Fruit fly (Drosophila melanogaster) Kc167 (cell line): Measurements from ENCODE around the gene TotM.

Experiments used
- Myc ChIP-seq: fragments of >200 bp; optimal IDR thresholded peaks from 2 replicates; lab custom pipeline; 2017; ENCODE audit warnings: missing external identifiers
- Sin3A ChIP-seq: fragments of >200 bp; optimal IDR thresholded peaks from 2 replicates; lab custom pipeline; 2018; ENCODE audit warnings: missing external identifiers
- h ChIP-seq: fragments of >200 bp; optimal IDR thresholded peaks from 3 replicates; lab custom pipeline; 2018; ENCODE audit warnings: missing external identifiers
- insv ChIP-seq: fragments of >200 bp; optimal IDR thresholded peaks from 3 replicates; lab custom pipeline; 2018; ENCODE audit warnings: missing external identifiers
- psq ChIP-seq: fragments of >200 bp; optimal IDR thresholded peaks from 2 replicates; lab custom pipeline; 2017; ENCODE audit warnings: missing external identifiers
- ttk ChIP-seq: sonication (Bioruptor generic); optimal IDR thresholded peaks from 2 replicates; lab custom pipeline; 2017; ENCODE audit warnings: missing external identifiers

Gene TotM

DNA sequence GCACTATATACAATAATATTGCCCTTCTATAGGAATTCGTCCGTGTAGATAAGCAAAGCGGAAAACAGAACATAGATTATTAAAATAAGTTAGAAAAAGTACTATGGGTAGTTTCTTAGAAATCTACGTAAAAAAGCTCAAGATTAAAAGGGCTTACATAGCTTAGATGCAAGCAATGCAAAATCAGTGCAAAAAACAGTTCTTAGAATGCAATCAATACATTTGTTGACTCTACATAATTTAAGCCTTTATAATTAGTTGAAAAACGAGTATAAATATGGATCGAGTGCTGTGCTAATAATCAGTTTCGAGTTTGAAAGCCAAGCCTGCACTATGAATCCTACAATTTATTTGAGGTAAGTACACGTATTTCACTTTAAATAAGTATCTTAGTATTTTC, at the start of gene TotM:
TSS of gene TotM (plus strand) at position 301 of the 400 bp plus-strand sequence.
- TF ChIP-seq Sin3A (no peak), psq (lab: Kevin White, UChicago) (no peak)

dm6 chr2L:5284820-5285219, 44.8 kb upstream of the TotM start:
- no peak for TF ChIP-seq ttk
- no peak for TF ChIP-seq psq (lab: Kevin White, UChicago)
- TF ChIP-seq Sin3A = no peak

DNA sequence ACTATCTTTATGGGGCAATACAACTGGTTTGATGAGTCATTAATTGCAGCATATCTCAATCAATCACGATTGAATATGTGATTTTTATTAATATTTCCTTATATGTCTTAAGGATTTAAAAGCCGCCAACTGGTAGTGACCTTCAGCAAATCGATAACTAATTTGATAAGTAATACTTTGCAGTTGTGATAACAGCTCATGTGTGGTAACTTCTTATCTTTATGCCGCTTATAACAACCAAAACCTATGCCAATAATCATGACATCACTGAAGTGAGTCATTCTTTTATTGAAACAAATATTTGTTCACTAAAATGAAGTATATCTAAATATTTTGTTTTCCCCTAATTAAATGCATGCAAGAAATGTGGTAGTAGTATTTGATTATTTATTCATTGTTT, 43.8 kb upstream of the TotM start:
- TF ChIP-seq Sin3A (no peak), h (no peak)

DNA sequence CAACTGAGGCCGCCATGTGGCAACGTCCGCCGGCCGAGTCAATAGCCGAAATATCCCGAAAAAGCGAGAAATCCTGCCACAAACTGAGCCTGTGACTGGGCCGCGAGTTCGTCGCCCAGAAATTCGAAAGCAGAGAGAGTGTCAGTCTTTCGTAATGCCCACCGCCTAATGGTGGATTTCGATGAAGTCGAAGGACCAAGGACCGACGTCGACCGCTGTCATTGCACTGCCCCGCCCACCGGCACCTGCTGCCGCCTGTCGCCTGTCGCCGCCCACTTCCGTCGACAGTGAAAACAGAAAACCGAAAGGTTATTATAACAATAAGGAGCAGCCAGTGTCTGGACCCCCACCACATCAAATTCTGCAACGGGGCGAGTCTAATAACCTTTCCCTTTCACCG, 43.1 kb upstream of the TotM start:
- TF ChIP-seq h = no peak

dm6 chr2L:5287599-5288261, 41.9 kb upstream of the TotM start:
- no peak for TF ChIP-seq Myc (lab: Kevin White, UChicago)
- no peak for TF ChIP-seq Sin3A
- TF ChIP-seq h = no peak
- no peak for TF ChIP-seq insv
- TF ChIP-seq ttk = no peak
- TF ChIP-seq psq (lab: Kevin White, UChicago) = no peak

DNA sequence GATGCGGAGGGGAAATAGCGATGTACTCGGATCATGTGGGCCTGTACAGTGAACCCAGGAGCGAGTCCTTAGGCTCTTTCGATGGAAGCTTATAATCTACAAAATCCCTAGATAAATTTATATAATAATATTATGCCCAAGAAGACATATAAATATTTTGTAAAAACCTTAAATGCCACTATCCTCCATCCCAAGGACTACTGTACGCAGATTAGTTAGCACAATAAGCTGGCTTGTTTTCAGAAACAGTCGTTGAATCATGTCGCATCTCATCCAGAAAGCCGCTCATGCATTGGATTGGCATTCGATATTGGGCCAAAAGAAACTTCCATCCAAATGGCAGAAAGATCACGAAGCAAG, 41.4 kb upstream of the TotM start:
- TF ChIP-seq Myc (lab: Kevin White, UChicago) (no peak), psq (lab: Kevin White, UChicago) (no peak), h (no peak), insv (no peak), ttk (no peak), Sin3A (no peak)

dm6 chr2L:5288721-5289120, 40.9 kb upstream of the TotM start, which contains the start of gene vri:
vri (plus strand) TSS chr2L:5288944.
- TF ChIP-seq ttk = no peak
- TF ChIP-seq Sin3A = no peak
- TF ChIP-seq h = no peak
- no peak for TF ChIP-seq Myc (lab: Kevin White, UChicago)
- no peak for TF ChIP-seq insv
- TF ChIP-seq psq (lab: Kevin White, UChicago) = no peak

- no peak for TF ChIP-seq Sin3A
- no peak for TF ChIP-seq ttk
- no peak for TF ChIP-seq h
- no peak for TF ChIP-seq psq (lab: Kevin White, UChicago)
- no peak for TF ChIP-seq Myc (lab: Kevin White, UChicago)
- no peak for TF ChIP-seq insv
Observed at dm6 chr2L:5289921-5290320, 39.7 kb upstream of the TotM start.

DNA sequence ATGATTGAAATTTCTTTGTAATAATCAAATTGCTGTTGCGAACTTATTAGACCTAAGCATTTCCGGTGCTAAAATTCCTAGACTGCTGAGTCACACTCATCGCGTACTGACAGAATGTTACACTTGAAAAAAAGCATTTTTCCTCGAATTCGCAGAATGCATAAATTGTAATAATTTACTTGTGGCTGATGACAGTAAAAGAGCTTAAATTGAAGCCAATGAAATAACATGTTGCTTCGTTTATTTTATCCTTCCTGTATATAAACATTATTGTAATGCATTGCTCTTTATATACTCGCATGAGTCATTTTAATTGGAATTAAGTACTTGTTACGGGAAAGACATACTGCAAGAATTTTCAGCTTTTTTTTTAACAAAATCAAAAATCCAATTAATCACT, 39.1 kb upstream of the TotM start:
- TF ChIP-seq Sin3A (no peak), psq (lab: Kevin White, UChicago) (no peak), Myc (lab: Kevin White, UChicago) (no peak), h (no peak), ttk (no peak), insv (no peak)

DNA sequence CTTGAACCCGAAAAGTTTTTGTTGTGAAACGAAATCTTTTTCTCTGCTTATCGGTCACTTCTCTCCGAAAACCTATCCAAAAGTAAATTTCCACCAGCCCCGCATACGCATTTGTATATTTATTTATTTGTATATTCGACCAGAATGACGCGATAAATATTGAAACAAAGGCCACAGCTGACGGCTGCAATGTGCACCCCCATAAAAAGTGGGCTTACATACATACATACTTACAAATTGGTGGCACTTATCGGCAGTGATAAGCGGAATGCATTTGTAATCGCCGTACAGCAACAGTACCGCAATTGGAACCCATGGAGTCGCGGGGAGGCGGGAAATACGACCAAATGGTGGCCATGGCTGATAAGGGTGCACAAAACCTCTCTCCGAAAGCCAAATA, 38.5 kb upstream of the TotM start:
- TF ChIP-seq ttk = no peak
- no peak for TF ChIP-seq h
- TF ChIP-seq Sin3A = no peak
- no peak for TF ChIP-seq Myc (lab: Kevin White, UChicago)
- no peak for TF ChIP-seq insv
- no peak for TF ChIP-seq psq (lab: Kevin White, UChicago)

DNA sequence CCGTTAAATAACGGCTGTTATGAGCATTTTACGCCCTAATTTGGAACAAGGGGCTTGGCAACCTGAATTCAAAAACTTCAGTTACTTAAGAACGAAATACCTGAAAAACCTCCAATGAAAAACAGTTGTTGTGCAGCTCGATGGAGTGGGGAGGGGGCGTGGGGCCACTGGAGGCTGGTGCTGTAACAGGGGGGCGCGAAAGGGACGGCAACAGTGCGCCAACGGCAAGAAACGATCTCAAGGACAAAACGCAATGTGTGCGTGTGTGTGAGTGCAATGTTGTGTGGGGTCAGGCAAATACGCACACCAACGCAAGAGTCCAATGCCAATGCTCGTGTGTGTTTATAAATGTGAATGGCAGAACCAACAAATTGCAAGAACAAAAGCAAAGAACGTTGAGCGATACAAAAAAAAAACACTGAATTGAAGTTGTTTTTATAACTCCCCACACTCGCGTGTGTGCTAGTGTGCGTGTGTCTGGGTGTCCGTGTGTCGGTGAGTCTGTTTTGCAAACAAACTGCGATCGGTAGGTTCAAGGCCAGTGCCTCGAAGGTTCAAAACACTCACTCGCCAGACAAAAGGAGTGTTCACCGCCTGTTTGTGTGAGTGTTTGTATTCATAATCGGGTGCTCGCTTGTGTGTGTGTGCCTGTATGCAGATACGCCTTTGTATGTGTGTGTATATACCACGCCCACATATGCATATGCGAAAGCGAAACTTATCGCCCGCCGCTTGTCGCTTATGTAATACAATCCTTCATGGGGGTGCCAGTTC, 37.6 kb upstream of the TotM start:
- TF ChIP-seq h (no peak), ttk (no peak), insv (no peak), Myc (lab: Kevin White, UChicago) (no peak), psq (lab: Kevin White, UChicago) (no peak), Sin3A (no peak)

dm6 chr2L:5292643-5292963, 37.1 kb upstream of the TotM start:
- TF ChIP-seq psq (lab: Kevin White, UChicago) (no peak), ttk (no peak)

- TF ChIP-seq Myc (lab: Kevin White, UChicago) (no peak), insv (no peak), h (no peak), psq (lab: Kevin White, UChicago) (no peak), ttk (no peak), Sin3A (no peak)
Observed at dm6 chr2L:5292977-5293513, 36.6 kb upstream of the TotM start.
